Fruit fly (Drosophila melanogaster) whole organism, embryonic: ENCODE measurements around the gene dind.
A peak's percentile ranks its signal among the peaks of the same experiment; 100 is the strongest.

Source experiments
- CG10209 ChIP-seq: fragments of 200-800 bp; sonication (Bioruptor generic); optimal IDR thresholded peaks from 3 replicates; lab custom pipeline; 2017; ENCODE audit warnings: missing biosample characterization, mild to moderate bottlenecking, missing genetic modification characterization, missing genetic modification reagents
- CG1024 ChIP-seq: fragments of 200-800 bp; sonication (Bioruptor generic); IDR thresholded peaks from 2 replicates; pipeline ENCODE4 v1.3.6; 2022; ENCODE audit warnings: missing biosample characterization, missing genetic modification characterization
- CG10979 ChIP-seq: fragments of 200-800 bp; sonication (Bioruptor generic); optimal IDR thresholded peaks from 2 replicates; lab custom pipeline; 2018; ENCODE audit warnings: missing biosample characterization, mild to moderate bottlenecking, missing genetic modification characterization, moderate library complexity
- CG12391 ChIP-seq: fragments of 200-800 bp; sonication (Bioruptor generic); optimal IDR thresholded peaks from 3 replicates; lab custom pipeline; 2018; ENCODE audit warnings: missing biosample characterization, mild to moderate bottlenecking, missing genetic modification characterization, moderate library complexity
- CG13424 ChIP-seq: fragments of 200-800 bp; sonication (Bioruptor generic); optimal IDR thresholded peaks from 2 replicates; lab custom pipeline; 2019; ENCODE audit warnings: missing biosample characterization, mild to moderate bottlenecking, missing genetic modification characterization, moderate library complexity
- CG14710 ChIP-seq: fragments of 200-800 bp; sonication (Bioruptor generic); optimal IDR thresholded peaks from 3 replicates; lab custom pipeline; 2019; ENCODE audit warnings: missing biosample characterization, mild to moderate bottlenecking, missing genetic modification characterization, moderate library complexity
- CG15601 ChIP-seq: fragments of 200-800 bp; sonication (Bioruptor generic); optimal IDR thresholded peaks from 3 replicates; lab custom pipeline; 2019; ENCODE audit warnings: missing biosample characterization, mild to moderate bottlenecking, missing genetic modification characterization, moderate library complexity
- CG1602 ChIP-seq: fragments of 200-800 bp; sonication (Bioruptor generic); optimal IDR thresholded peaks from 3 replicates; lab custom pipeline; 2016; ENCODE audit warnings: missing biosample characterization, missing genetic modification characterization
- CG16815 ChIP-seq: fragments of 200-800 bp; sonication (Bioruptor generic); optimal IDR thresholded peaks from 3 replicates; lab custom pipeline; 2017; ENCODE audit warnings: missing biosample characterization, mild to moderate bottlenecking, missing genetic modification characterization
- CG17359 ChIP-seq: fragments of 200-800 bp; sonication (Bioruptor generic); optimal IDR thresholded peaks from 3 replicates; lab custom pipeline; 2018; ENCODE audit warnings: missing biosample characterization, mild to moderate bottlenecking, missing genetic modification characterization, moderate library complexity
- CG17568 ChIP-seq: fragments of 200-800 bp; sonication (Bioruptor generic); optimal IDR thresholded peaks from 2 replicates; lab custom pipeline; 2018; ENCODE audit warnings: missing biosample characterization, mild to moderate bottlenecking, missing genetic modification characterization, moderate library complexity
- CG18262 ChIP-seq: fragments of 200-800 bp; optimal IDR thresholded peaks from 3 replicates; lab custom pipeline; 2019; ENCODE audit warnings: missing biosample characterization, mild to moderate bottlenecking, missing genetic modification characterization, moderate library complexity
- CG1832 ChIP-seq: fragments of 200-800 bp; sonication (Bioruptor generic); optimal IDR thresholded peaks from 2 replicates; lab custom pipeline; 2017; ENCODE audit warnings: missing biosample characterization, mild to moderate bottlenecking, missing genetic modification characterization, inconsistent platforms
- CG2199 ChIP-seq: fragments of 200-800 bp; sonication (Bioruptor generic); IDR thresholded peaks from 3 replicates; pipeline ENCODE4 v1.3.6; 2022; ENCODE audit warnings: missing biosample characterization, missing genetic modification characterization
- CG31441 ChIP-seq: fragments of 200-800 bp; sonication (Bioruptor generic); IDR thresholded peaks from 2 replicates; pipeline ENCODE4 v1.3.6; 2022; ENCODE audit warnings: missing biosample characterization, missing genetic modification characterization
- CG32767 ChIP-seq: fragments of 200-800 bp; sonication (Bioruptor generic); IDR thresholded peaks from 2 replicates; pipeline ENCODE4 v1.3.6; 2022; ENCODE audit warnings: missing biosample characterization, missing genetic modification characterization
- CG3281 ChIP-seq: fragments of 200-800 bp; sonication (Bioruptor generic); optimal IDR thresholded peaks from 3 replicates; lab custom pipeline; 2017; ENCODE audit warnings: missing biosample characterization, mild to moderate bottlenecking, missing genetic modification characterization
- CG4854 ChIP-seq: fragments of 200-800 bp; sonication (Bioruptor generic); optimal IDR thresholded peaks from 2 replicates; lab custom pipeline; 2016; ENCODE audit warnings: missing biosample characterization, missing genetic modification characterization, inconsistent platforms
- CG6765 ChIP-seq: fragments of 200-800 bp; sonication (Bioruptor generic); optimal IDR thresholded peaks from 3 replicates; lab custom pipeline; 2017; ENCODE audit warnings: missing biosample characterization, mild to moderate bottlenecking, missing genetic modification characterization
- CG7963 ChIP-seq: fragments of 200-800 bp; sonication (Bioruptor generic); IDR thresholded peaks from 3 replicates; pipeline ENCODE4 v1.3.6; 2022; ENCODE audit warnings: missing biosample characterization, missing genetic modification characterization; ENCODE audit not compliant: partially characterized antibody
- Dll ChIP-seq: fragments of 200-800 bp; sonication (Bioruptor generic); IDR thresholded peaks from 4 replicates; pipeline ENCODE4 v1.3.6; 2022; ENCODE audit warnings: missing biosample characterization, missing genetic modification characterization; ENCODE audit not compliant: partially characterized antibody
- Doc3 ChIP-seq: fragments of 200-800 bp; sonication (Bioruptor generic); IDR thresholded peaks from 3 replicates; pipeline ENCODE4 v1.3.6; 2022; ENCODE audit warnings: missing biosample characterization, missing genetic modification characterization; ENCODE audit not compliant: partially characterized antibody
- Hmr ChIP-seq: fragments of 200-800 bp; sonication (Bioruptor generic); optimal IDR thresholded peaks from 3 replicates; lab custom pipeline; 2017; ENCODE audit warnings: mild to moderate bottlenecking, missing biosample characterization, missing genetic modification reagents, missing genetic modification characterization
- Hr39 ChIP-seq: fragments of >200 bp; optimal IDR thresholded peaks from 2 replicates; lab custom pipeline; 2017
- Meics ChIP-seq: fragments of 200-800 bp; sonication (Bioruptor generic); optimal IDR thresholded peaks from 2 replicates; lab custom pipeline; 2017; ENCODE audit warnings: missing biosample characterization, mild to moderate bottlenecking, missing genetic modification characterization
- NFAT ChIP-seq: fragments of 200-800 bp; sonication (Bioruptor generic); IDR thresholded peaks from 2 replicates; pipeline ENCODE4 v1.3.6; 2022; ENCODE audit warnings: missing biosample characterization, missing genetic modification characterization
- NfI ChIP-seq: fragments of 200-800 bp; sonication (Bioruptor generic); optimal IDR thresholded peaks from 3 replicates; lab custom pipeline; 2018; ENCODE audit warnings: missing biosample characterization, mild to moderate bottlenecking, missing genetic modification characterization, moderate library complexity
- Sox100B ChIP-seq: fragments of 200-800 bp; sonication (Bioruptor generic); optimal IDR thresholded peaks from 3 replicates; lab custom pipeline; 2018; ENCODE audit warnings: missing biosample characterization, mild to moderate bottlenecking, missing genetic modification characterization
- ato ChIP-seq: fragments of 200-800 bp; sonication (Bioruptor generic); IDR thresholded peaks from 2 replicates; pipeline ENCODE4 v1.3.6; 2022; ENCODE audit warnings: missing biosample characterization, missing genetic modification characterization; ENCODE audit not compliant: partially characterized antibody
- bowl ChIP-seq: fragments of 200-800 bp; sonication (Bioruptor generic); IDR thresholded peaks from 2 replicates; pipeline ENCODE4 v1.3.6; 2022; ENCODE audit warnings: missing biosample characterization, missing genetic modification characterization
- bsh ChIP-seq, 2 experiments: fragments of 200-800 bp; sonication (Bioruptor generic); optimal IDR thresholded peaks; 2 replicates each; lab custom pipeline; 2017 to 2018; ENCODE audit warnings: mild to moderate bottlenecking in 2 of 2, missing biosample characterization in 2 of 2, missing genetic modification characterization in 2 of 2, moderate library complexity in 1 of 2
- cwo ChIP-seq: fragments of 200-800 bp; sonication (Bioruptor generic); optimal IDR thresholded peaks from 3 replicates; lab custom pipeline; 2017; ENCODE audit warnings: missing biosample characterization, missing genetic modification characterization, mild to moderate bottlenecking, moderate library complexity, missing genetic modification reagents
- dmrt11E ChIP-seq: fragments of 200-800 bp; sonication (Bioruptor generic); optimal IDR thresholded peaks from 3 replicates; lab custom pipeline; 2018; ENCODE audit warnings: missing biosample characterization, mild to moderate bottlenecking, missing genetic modification characterization, moderate library complexity
- gcm ChIP-seq: fragments of 200-800 bp; sonication (Bioruptor generic); optimal IDR thresholded peaks from 2 replicates; lab custom pipeline; 2019; ENCODE audit warnings: missing biosample characterization, mild to moderate bottlenecking, missing genetic modification characterization, moderate library complexity
- gsb-n ChIP-seq: fragments of 200-800 bp; sonication (Bioruptor generic); optimal IDR thresholded peaks from 3 replicates; lab custom pipeline; 2018; ENCODE audit warnings: missing biosample characterization, mild to moderate bottlenecking, missing genetic modification characterization
- klu ChIP-seq: fragments of 200-800 bp; sonication (Bioruptor generic); IDR thresholded peaks from 2 replicates; pipeline ENCODE4 v1.3.6; 2022; ENCODE audit warnings: missing biosample characterization, missing genetic modification characterization
- kni ChIP-seq: fragments of 200-800 bp; sonication (Bioruptor generic); optimal IDR thresholded peaks from 3 replicates; lab custom pipeline; 2017; ENCODE audit warnings: mild to moderate bottlenecking, missing biosample characterization, missing genetic modification reagents, missing genetic modification characterization
- onecut ChIP-seq: fragments of 200-800 bp; sonication (Bioruptor generic); IDR thresholded peaks from 2 replicates; pipeline ENCODE4 v1.3.6; 2022; ENCODE audit warnings: missing biosample characterization, missing genetic modification characterization
- org-1 ChIP-seq: fragments of 200-800 bp; sonication (Bioruptor generic); optimal IDR thresholded peaks from 2 replicates; lab custom pipeline; 2017; ENCODE audit warnings: missing biosample characterization, missing genetic modification characterization
- row ChIP-seq: fragments of 200-800 bp; sonication (Bioruptor generic); IDR thresholded peaks from 3 replicates; pipeline ENCODE4 v1.3.6; 2022; ENCODE audit warnings: missing biosample characterization, missing genetic modification characterization
- sisA ChIP-seq: fragments of 200-800 bp; sonication (Bioruptor generic); IDR thresholded peaks from 2 replicates; pipeline ENCODE4 v1.3.6; 2022; ENCODE audit warnings: missing biosample characterization, missing genetic modification characterization
- slp2 ChIP-seq: fragments of 200-800 bp; sonication (Bioruptor generic); optimal IDR thresholded peaks from 2 replicates; lab custom pipeline; 2016; ENCODE audit warnings: missing biosample characterization, missing genetic modification characterization
- sob ChIP-seq: fragments of 200-800 bp; sonication (Bioruptor generic); IDR thresholded peaks from 2 replicates; pipeline ENCODE4 v1.3.6; 2022; ENCODE audit warnings: missing biosample characterization, missing genetic modification characterization
- tap ChIP-seq: fragments of 200-800 bp; optimal IDR thresholded peaks from 3 replicates; lab custom pipeline; 2019; ENCODE audit warnings: missing biosample characterization, mild to moderate bottlenecking, missing genetic modification characterization, moderate library complexity
- twi ChIP-seq: fragments of 200-800 bp; optimal IDR thresholded peaks from 2 replicates; lab custom pipeline; 2019; ENCODE audit warnings: missing biosample characterization, mild to moderate bottlenecking, missing genetic modification characterization, moderate library complexity
- usp ChIP-seq: fragments of >200 bp; optimal IDR thresholded peaks from 2 replicates; lab custom pipeline; 2017; ENCODE audit warnings: missing biosample characterization, missing genetic modification characterization
- z ChIP-seq: fragments of 200-800 bp; sonication (Bioruptor generic); IDR thresholded peaks from 3 replicates; pipeline ENCODE4 v1.3.6; 2022; ENCODE audit warnings: missing biosample characterization, missing genetic modification characterization
- zfh1 ChIP-seq: fragments of 200-800 bp; sonication (Bioruptor generic); IDR thresholded peaks from 3 replicates; pipeline ENCODE4 v1.3.6; 2022; ENCODE audit warnings: missing biosample characterization, missing genetic modification characterization

The dind gene

DNA sequence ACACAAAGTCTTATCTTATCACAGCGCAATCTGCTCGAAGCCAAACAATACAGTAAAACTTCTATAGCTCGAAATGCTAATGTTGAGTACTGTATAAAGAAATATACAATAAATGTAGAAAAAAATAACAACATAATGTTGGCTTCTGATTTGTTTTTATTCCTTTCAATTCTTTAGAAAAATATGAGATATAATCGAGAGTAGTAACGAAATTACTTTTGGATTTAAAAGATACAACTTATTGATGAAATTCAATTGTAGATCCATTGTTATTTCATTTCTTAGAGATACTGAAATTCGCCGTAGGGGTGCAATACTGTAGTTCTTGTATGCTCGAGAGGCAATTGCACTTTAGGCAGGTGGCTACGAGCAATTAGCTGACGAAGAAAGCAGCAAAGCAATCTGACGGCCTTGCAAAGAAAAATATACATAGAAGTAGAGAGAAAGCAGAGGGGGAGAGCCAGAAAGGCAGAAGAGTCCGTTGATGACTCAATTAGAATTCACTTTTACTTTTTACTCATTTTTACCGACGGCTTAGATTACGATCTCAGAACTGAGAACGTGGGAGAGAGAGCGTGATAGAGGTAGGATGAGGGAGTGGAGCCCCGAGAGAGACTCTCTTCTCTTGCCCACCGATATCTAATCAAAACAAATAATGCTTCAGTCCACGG lies 6.8 kb downstream of the dind start (continued):
- TF ChIP-seq NfI (peak; percentile 14), Hmr (peak; percentile 59), CG10209 (GFP tag; lab: Kevin White, UChicago) (peak; percentile 2), z (GFP tag; lab: Robert Waterston, UW) (peak; percentile 81), CG1832 (GFP tag; lab: Kevin White, UChicago) (no peak), zfh1 (peak; percentile 40; the same call in 1 of the 3 replicates), CG17568 (GFP tag; lab: Kevin White, UChicago) (no peak), bsh (GFP tag; optimal IDR thresholded peaks at IDR 0.05; lab: Kevin White, UChicago) (peak in 1 of 2 experiments; percentile 72), CG13424 (peak; percentile 67), gcm (GFP tag; lab: Kevin White, UChicago) (peak; percentile 51), sisA (peak; percentile 50), CG4854 (GFP tag; lab: Kevin White, UChicago) (no peak), CG18262 (tag; lab: Kevin White, UChicago) (peak; percentile 73), slp2 (GFP tag; lab: Kevin White, UChicago) (peak; percentile 27), Sox100B (GFP tag; lab: Kevin White, UChicago) (peak; percentile 37), CG3281 (GFP tag; lab: Kevin White, UChicago) (peak; percentile 18), CG12391 (tag; lab: Kevin White, UChicago) (peak; percentile 67), CG31441 (peak; percentile 71), CG7963 (no peak), bowl (GFP tag; lab: Robert Waterston, UW) (no peak), kni (GFP tag; lab: Kevin White, UChicago) (no peak), onecut (no peak; the same call in 1 of the 2 replicates), tap (tag; lab: Kevin White, UChicago) (peak; percentile 53), row (GFP tag; lab: Robert Waterston, UW) (peak; percentile 65), gsb-n (peak; percentile 65), CG10979 (tag; lab: Kevin White, UChicago) (peak; percentile 34), Meics (GFP tag; lab: Kevin White, UChicago) (peak; percentile 41), sob (GFP tag; lab: Robert Waterston, UW) (peak; percentile 52; the same call in 1 of the 2 replicates), ato (GFP tag; lab: Robert Waterston, UW) (no peak), CG6765 (GFP tag; lab: Kevin White, UChicago) (peak; percentile 8), CG17359 (tag; lab: Kevin White, UChicago) (peak; percentile 49), CG2199 (GFP tag; lab: Robert Waterston, UW) (no peak), klu (GFP tag; lab: Robert Waterston, UW) (peak; percentile 20; the same call in 1 of the 2 replicates), CG1024 (GFP tag; lab: Robert Waterston, UW) (no peak), CG16815 (GFP tag; lab: Kevin White, UChicago) (peak; percentile 6), twi (peak; percentile 5), usp (GFP tag; lab: Kevin White, UChicago) (no peak), cwo (GFP tag; lab: Kevin White, UChicago) (peak; percentile 32), Hr39 (lab: Kevin White, UChicago) (no peak), org-1 (GFP tag; lab: Kevin White, UChicago) (peak; percentile 30), NFAT (GFP tag; lab: Robert Waterston, UW) (peak; percentile 10; the same call in 1 of the 2 replicates), CG32767 (GFP tag; lab: Robert Waterston, UW) (peak; percentile 36; the same call in 1 of the 2 replicates), CG1602 (GFP tag; lab: Kevin White, UChicago) (peak; percentile 24), Dll (GFP tag; lab: Robert Waterston, UW) (0 out of 4 replicates have a peak, but pooled peaks have one; percentile 31), Doc3 (GFP tag; lab: Robert Waterston, UW) (no peak), CG15601 (tag; lab: Kevin White, UChicago) (peak; percentile 44), CG14710 (tag; lab: Kevin White, UChicago) (peak; percentile 12), dmrt11E (tag; lab: Kevin White, UChicago) (peak; percentile 62)
